Fruit fly (Drosophila melanogaster): ENCODE data around the gene CG16758.

- TF ChIP-seq br (GFP tag; optimal IDR thresholded peaks at IDR 0.05) (no peak), CG9705 (GFP tag; optimal IDR thresholded peaks at IDR 0.05) (no peak), sage (GFP tag; optimal IDR thresholded peaks at IDR 0.05) (no peak), OdsH (GFP tag; optimal IDR thresholded peaks at IDR 0.05) (no peak), Dfd (GFP tag; optimal IDR thresholded peaks at IDR 0.05) (no peak), CG32264 (GFP tag; optimal IDR thresholded peaks at IDR 0.05) (no peak), fru (GFP tag; optimal IDR thresholded peaks at IDR 0.05) (no peak), Mio (GFP tag; optimal IDR thresholded peaks at IDR 0.05) (no peak), sv (GFP tag; optimal IDR thresholded peaks at IDR 0.05) (no peak), GATAd (GFP tag; optimal IDR thresholded peaks at IDR 0.05) (no peak), lola (GFP tag; optimal IDR thresholded peaks at IDR 0.05) (no peak), woc (GFP tag; optimal IDR thresholded peaks at IDR 0.05) (no peak), Abd-B (GFP tag; optimal IDR thresholded peaks at IDR 0.05) (no peak), Hr78 (GFP tag; optimal IDR thresholded peaks at IDR 0.05) (no peak)
Observed at dm6 chr3L:2486493-2486892, 16.9 kb downstream of the CG16758 start.

Data from whole organism, wandering third instar larva.